Fruit fly (Drosophila melanogaster) whole organism, embryonic: Measurements from ENCODE around the gene CG9702.
A peak's percentile ranks its signal among the peaks of the same experiment; 100 is the strongest.

Experiments used
- Atf-2 ChIP-seq: fragments of 200-800 bp; sonication (Bioruptor generic); optimal IDR thresholded peaks from 2 replicates; lab custom pipeline; 2016; ENCODE audit warnings: missing biosample characterization, missing genetic modification characterization
- Atf6 ChIP-seq: fragments of 200-800 bp; sonication (Bioruptor generic); IDR thresholded peaks from 2 replicates; pipeline ENCODE4 v1.3.6; 2022; ENCODE audit warnings: missing biosample characterization, missing genetic modification characterization
- CG10274 ChIP-seq: fragments of 200-800 bp; sonication (Bioruptor generic); optimal IDR thresholded peaks from 3 replicates; lab custom pipeline; 2017; ENCODE audit warnings: missing biosample characterization, mild to moderate bottlenecking, missing genetic modification characterization
- CG12659 ChIP-seq: fragments of 200-800 bp; sonication (Bioruptor generic); optimal IDR thresholded peaks from 3 replicates; lab custom pipeline; 2017; ENCODE audit warnings: mild to moderate bottlenecking, missing biosample characterization, missing genetic modification reagents, missing genetic modification characterization
- CG12942 ChIP-seq: fragments of 200-800 bp; sonication (Bioruptor generic); optimal IDR thresholded peaks from 3 replicates; lab custom pipeline; 2016; ENCODE audit warnings: missing biosample characterization, missing genetic modification characterization
- CG13775 ChIP-seq: fragments of 200-800 bp; sonication (Bioruptor generic); optimal IDR thresholded peaks from 3 replicates; lab custom pipeline; 2017; ENCODE audit warnings: missing biosample characterization, mild to moderate bottlenecking, missing genetic modification characterization
- CG1529 ChIP-seq: fragments of 200-800 bp; sonication (Bioruptor generic); optimal IDR thresholded peaks from 3 replicates; lab custom pipeline; 2018; ENCODE audit warnings: missing biosample characterization, missing genetic modification characterization
- CG16813 ChIP-seq: fragments of 200-800 bp; sonication (Bioruptor generic); IDR thresholded peaks from 3 replicates; pipeline ENCODE4 v1.3.6; 2022; ENCODE audit warnings: missing biosample characterization, missing genetic modification characterization; ENCODE audit not compliant: partially characterized antibody
- CG16863 ChIP-seq: fragments of 200-800 bp; sonication (Bioruptor generic); optimal IDR thresholded peaks from 3 replicates; lab custom pipeline; 2016; ENCODE audit warnings: missing biosample characterization, missing genetic modification characterization
- CG17186 ChIP-seq: fragments of 200-800 bp; sonication (Bioruptor generic); optimal IDR thresholded peaks from 3 replicates; lab custom pipeline; 2017; ENCODE audit warnings: missing biosample characterization, missing genetic modification reagents, missing genetic modification characterization
- CG2120 ChIP-seq: fragments of 200-800 bp; sonication (Bioruptor generic); optimal IDR thresholded peaks from 3 replicates; lab custom pipeline; 2016; ENCODE audit warnings: missing biosample characterization, missing genetic modification characterization
- CG2889 ChIP-seq: fragments of 200-800 bp; sonication (Bioruptor generic); IDR thresholded peaks from 3 replicates; pipeline ENCODE4 v1.3.6; 2022; ENCODE audit warnings: missing biosample characterization, missing genetic modification characterization
- CG30431 ChIP-seq: fragments of 200-800 bp; sonication (Bioruptor generic); optimal IDR thresholded peaks from 2 replicates; lab custom pipeline; 2017; ENCODE audit warnings: missing biosample characterization, missing genetic modification characterization
- CG32772 ChIP-seq: fragments of 200-800 bp; sonication (Bioruptor generic); IDR thresholded peaks from 2 replicates; pipeline ENCODE4 v1.3.6; 2022; ENCODE audit warnings: missing biosample characterization, missing genetic modification characterization
- CG3407 ChIP-seq: fragments of 200-800 bp; sonication (Bioruptor generic); optimal IDR thresholded peaks from 2 replicates; lab custom pipeline; 2018; ENCODE audit warnings: missing biosample characterization, mild to moderate bottlenecking, missing genetic modification characterization
- CG4328 ChIP-seq: fragments of 200-800 bp; sonication (Bioruptor generic); optimal IDR thresholded peaks from 3 replicates; lab custom pipeline; 2017; ENCODE audit warnings: missing biosample characterization, missing genetic modification reagents, missing genetic modification characterization
- CG4730 ChIP-seq: fragments of 200-800 bp; sonication (Bioruptor generic); IDR thresholded peaks from 2 replicates; pipeline ENCODE4 v1.3.6; 2022; ENCODE audit warnings: missing biosample characterization, missing genetic modification characterization
- CG5245 ChIP-seq: fragments of 200-800 bp; sonication (Bioruptor generic); optimal IDR thresholded peaks from 3 replicates; lab custom pipeline; 2016; ENCODE audit warnings: missing biosample characterization, missing genetic modification characterization
- CG7372 ChIP-seq: fragments of 200-800 bp; sonication (Bioruptor generic); IDR thresholded peaks from 2 replicates; pipeline ENCODE4 v1.3.6; 2022; ENCODE audit warnings: missing biosample characterization, missing genetic modification characterization
- CG9932 ChIP-seq: fragments of 200-800 bp; sonication (Bioruptor generic); IDR thresholded peaks from 2 replicates; pipeline ENCODE4 v1.3.6; 2022; ENCODE audit warnings: missing biosample characterization, missing genetic modification characterization
- Gug ChIP-seq: fragments of 200-800 bp; sonication (Bioruptor generic); IDR thresholded peaks from 4 replicates; pipeline ENCODE4 v1.3.6; 2022; ENCODE audit warnings: missing biosample characterization, missing genetic modification characterization
- H2.0 ChIP-seq: fragments of 200-800 bp; sonication (Bioruptor generic); IDR thresholded peaks from 2 replicates; pipeline ENCODE4 v1.3.6; 2022; ENCODE audit warnings: missing biosample characterization, missing genetic modification characterization
- HLH3B ChIP-seq: fragments of 200-800 bp; sonication (Bioruptor generic); IDR thresholded peaks from 2 replicates; pipeline ENCODE4 v1.3.6; 2022; ENCODE audit warnings: missing biosample characterization, missing genetic modification characterization
- Hey ChIP-seq: fragments of 200-800 bp; sonication (Bioruptor generic); optimal IDR thresholded peaks from 3 replicates; lab custom pipeline; 2018; ENCODE audit warnings: missing biosample characterization, mild to moderate bottlenecking, missing genetic modification characterization
- HmgD ChIP-seq: fragments of 200-800 bp; sonication (Bioruptor generic); optimal IDR thresholded peaks from 3 replicates; lab custom pipeline; 2016; ENCODE audit warnings: missing biosample characterization, missing genetic modification characterization
- Mes4 ChIP-seq: fragments of 200-800 bp; sonication (Bioruptor generic); optimal IDR thresholded peaks from 2 replicates; lab custom pipeline; 2016; ENCODE audit warnings: missing biosample characterization, missing genetic modification characterization
- Nf-YB ChIP-seq: fragments of 200-800 bp; sonication (Bioruptor generic); optimal IDR thresholded peaks from 3 replicates; lab custom pipeline; 2019; ENCODE audit warnings: missing biosample characterization, mild to moderate bottlenecking, missing genetic modification characterization, moderate library complexity
- Nf-YC ChIP-seq: fragments of 200-800 bp; optimal IDR thresholded peaks from 3 replicates; lab custom pipeline; 2019; ENCODE audit warnings: missing biosample characterization, mild to moderate bottlenecking, missing genetic modification characterization, moderate library complexity
- NfI ChIP-seq: fragments of 200-800 bp; sonication (Bioruptor generic); optimal IDR thresholded peaks from 3 replicates; lab custom pipeline; 2018; ENCODE audit warnings: missing biosample characterization, mild to moderate bottlenecking, missing genetic modification characterization, moderate library complexity
- Rx ChIP-seq: fragments of 200-800 bp; sonication (Bioruptor generic); IDR thresholded peaks from 2 replicates; pipeline ENCODE4 v1.3.6; 2022; ENCODE audit warnings: missing biosample characterization, missing genetic modification characterization
- Sin3A ChIP-seq: fragments of >200 bp; optimal IDR thresholded peaks from 2 replicates; lab custom pipeline; 2018
- Taf1 ChIP-seq: fragments of 200-800 bp; sonication (Bioruptor generic); IDR thresholded peaks from 2 replicates; pipeline ENCODE4 v1.3.6; 2022; ENCODE audit warnings: missing biosample characterization, missing genetic modification characterization
- Tbp ChIP-seq: fragments of >200 bp; optimal IDR thresholded peaks from 2 replicates; lab custom pipeline; 2018; ENCODE audit warnings: missing biosample characterization, missing genetic modification characterization
- btn ChIP-seq: fragments of 200-800 bp; sonication (Bioruptor generic); optimal IDR thresholded peaks from 2 replicates; lab custom pipeline; 2016; ENCODE audit warnings: missing biosample characterization, missing genetic modification characterization
- caup ChIP-seq: fragments of 200-800 bp; sonication (Bioruptor generic); optimal IDR thresholded peaks from 3 replicates; lab custom pipeline; 2017; ENCODE audit warnings: missing biosample characterization, mild to moderate bottlenecking, missing genetic modification characterization, moderate library complexity; ENCODE audit not compliant: severe bottlenecking
- danr ChIP-seq: fragments of 200-800 bp; sonication (Bioruptor generic); IDR thresholded peaks from 2 replicates; pipeline ENCODE4 v1.3.6; 2022; ENCODE audit warnings: missing biosample characterization, missing genetic modification characterization
- dmrt99B ChIP-seq: fragments of 200-800 bp; sonication (Bioruptor generic); optimal IDR thresholded peaks from 2 replicates; lab custom pipeline; 2018; ENCODE audit warnings: missing biosample characterization, mild to moderate bottlenecking, missing genetic modification characterization, moderate library complexity
- fru ChIP-seq: fragments of >200 bp; optimal IDR thresholded peaks from 2 replicates; lab custom pipeline; 2017
- ftz-f1 ChIP-seq: fragments of 200-800 bp; sonication (Bioruptor generic); optimal IDR thresholded peaks from 2 replicates; lab custom pipeline; 2016; ENCODE audit warnings: missing biosample characterization, missing genetic modification characterization
- gro ChIP-seq: fragments of 200-800 bp; sonication (Bioruptor generic); optimal IDR thresholded peaks from 2 replicates; lab custom pipeline; 2016; ENCODE audit warnings: missing biosample characterization, missing genetic modification characterization
- gsb-n ChIP-seq: fragments of 200-800 bp; sonication (Bioruptor generic); optimal IDR thresholded peaks from 3 replicates; lab custom pipeline; 2018; ENCODE audit warnings: missing biosample characterization, mild to moderate bottlenecking, missing genetic modification characterization
- inv ChIP-seq: fragments of 200-800 bp; sonication (Bioruptor generic); IDR thresholded peaks from 2 replicates; pipeline ENCODE4 v1.3.6; 2022; ENCODE audit warnings: missing biosample characterization, missing genetic modification characterization; ENCODE audit not compliant: partially characterized antibody
- nau ChIP-seq: fragments of 200-800 bp; sonication (Bioruptor generic); optimal IDR thresholded peaks from 3 replicates; lab custom pipeline; 2017; ENCODE audit warnings: missing biosample characterization, mild to moderate bottlenecking, missing genetic modification characterization, missing genetic modification reagents
- pita ChIP-seq: fragments of 200-800 bp; sonication (Bioruptor generic); optimal IDR thresholded peaks from 2 replicates; lab custom pipeline; 2017; ENCODE audit warnings: missing biosample characterization, mild to moderate bottlenecking, missing genetic modification characterization
- ranshi ChIP-seq: fragments of 200-800 bp; sonication (Bioruptor generic); IDR thresholded peaks from 2 replicates; pipeline ENCODE4 v1.3.6; 2022; ENCODE audit warnings: missing biosample characterization, missing genetic modification characterization
- repo ChIP-seq: fragments of 200-800 bp; sonication (Bioruptor generic); optimal IDR thresholded peaks from 2 replicates; lab custom pipeline; 2016; ENCODE audit warnings: missing biosample characterization, missing genetic modification characterization
- sens ChIP-seq: fragments of 200-800 bp; sonication (Bioruptor generic); peaks from one replicate; lab custom pipeline; 2016; ENCODE audit warnings: missing biosample characterization, missing genetic modification characterization
- sug ChIP-seq: fragments of 200-800 bp; optimal IDR thresholded peaks from 2 replicates; lab custom pipeline; 2019; ENCODE audit warnings: missing biosample characterization, mild to moderate bottlenecking, missing genetic modification characterization, moderate library complexity
- tap ChIP-seq: fragments of 200-800 bp; optimal IDR thresholded peaks from 3 replicates; lab custom pipeline; 2019; ENCODE audit warnings: missing biosample characterization, mild to moderate bottlenecking, missing genetic modification characterization, moderate library complexity
- tgo ChIP-seq: fragments of 200-800 bp; sonication (Bioruptor generic); IDR thresholded peaks from 3 replicates; pipeline ENCODE4 v1.3.6; 2022; ENCODE audit warnings: missing biosample characterization, missing genetic modification characterization
- tx ChIP-seq: fragments of 200-800 bp; sonication (Bioruptor generic); optimal IDR thresholded peaks from 2 replicates; lab custom pipeline; 2016; ENCODE audit warnings: missing biosample characterization, missing genetic modification characterization

The CG9702 gene

dm6 chr3R:30601440-30602256 lies 22.4 kb downstream of the CG9702 start, which contains the start of the genes CG2246 and CG31021 (continued):
- TF ChIP-seq ftz-f1 (GFP tag; lab: Kevin White, UChicago) (no peak), repo (GFP tag; lab: Kevin White, UChicago) (no peak), Sin3A (lab: Kevin White, UChicago) (peak; percentile 80), pita (GFP tag; lab: Kevin White, UChicago) (peak; percentile 82), Nf-YC (tag; lab: Kevin White, UChicago) (peak; percentile 35), CG9932 (GFP tag; lab: Robert Waterston, UW) (peak; percentile 86), CG5245 (GFP tag; lab: Kevin White, UChicago) (peak; percentile 32), Tbp (GFP tag; lab: Kevin White, UChicago) (no peak), NfI (GFP tag; lab: Kevin White, UChicago) (no peak), tap (tag; lab: Kevin White, UChicago) (no peak), Hey (tag; lab: Kevin White, UChicago) (no peak), CG16813 (GFP tag; lab: Robert Waterston, UW) (peak; percentile 89), tx (GFP tag; lab: Kevin White, UChicago) (peak; percentile 65), sens (GFP tag; lab: Kevin White, UChicago) (peak; percentile 87), inv (GFP tag; lab: Robert Waterston, UW) (peak; percentile 84), fru (no peak), Gug (peak; percentile 72; the same call in 3 of the 4 replicates), Mes4 (GFP tag; lab: Kevin White, UChicago) (peak; percentile 44), CG3407 (GFP tag; lab: Kevin White, UChicago) (no peak), CG4730 (GFP tag; lab: Robert Waterston, UW) (peak; percentile 34; the same call in 1 of the 2 replicates), nau (no peak), Atf6 (GFP tag; lab: Robert Waterston, UW) (no peak), caup (GFP tag; lab: Kevin White, UChicago) (peak; percentile 9), CG2889 (GFP tag; lab: Robert Waterston, UW) (0 out of 3 replicates have a peak, but pooled peaks have one; percentile 19), HLH3B (GFP tag; lab: Robert Waterston, UW) (peak; percentile 20), CG12942 (peak; percentile 23), Taf1 (GFP tag; lab: Robert Waterston, UW) (0 out of 2 replicates have a peak, but pooled peaks have one; percentile 7), HmgD (peak; percentile 88), CG10274 (GFP tag; lab: Kevin White, UChicago) (no peak), CG32772 (GFP tag; lab: Robert Waterston, UW) (peak; percentile 43), CG12659 (peak; percentile 50), CG7372 (GFP tag; lab: Robert Waterston, UW) (peak; percentile 38; the same call in 1 of the 2 replicates), CG17186 (GFP tag; lab: Kevin White, UChicago) (peak; percentile 27), dmrt99B (peak; percentile 41), CG4328 (GFP tag; lab: Kevin White, UChicago) (no peak), CG2120 (GFP tag; lab: Kevin White, UChicago) (peak; percentile 82), CG13775 (GFP tag; lab: Kevin White, UChicago) (peak; percentile 53), CG30431 (GFP tag; lab: Kevin White, UChicago) (no peak), Rx (peak; percentile 15; the same call in 1 of the 2 replicates), gro (GFP tag; lab: Kevin White, UChicago) (no peak), btn (no peak), H2.0 (GFP tag; lab: Robert Waterston, UW) (no peak; the same call in 1 of the 2 replicates), gsb-n (tag; lab: Kevin White, UChicago) (peak; percentile 9), tgo (GFP tag; lab: Robert Waterston, UW) (peak; percentile 41), Nf-YB (GFP tag; lab: Kevin White, UChicago) (no peak), danr (GFP tag; lab: Robert Waterston, UW) (no peak), ranshi (GFP tag; lab: Robert Waterston, UW) (peak; percentile 25), CG1529 (GFP tag; lab: Kevin White, UChicago) (no peak), Atf-2 (GFP tag; lab: Kevin White, UChicago) (peak; percentile 52), CG16863 (GFP tag; lab: Kevin White, UChicago) (peak; percentile 63), sug (tag; lab: Kevin White, UChicago) (no peak)
